Fruit fly (Drosophila melanogaster): ENCODE measurements around the gene CG11000.

DNA sequence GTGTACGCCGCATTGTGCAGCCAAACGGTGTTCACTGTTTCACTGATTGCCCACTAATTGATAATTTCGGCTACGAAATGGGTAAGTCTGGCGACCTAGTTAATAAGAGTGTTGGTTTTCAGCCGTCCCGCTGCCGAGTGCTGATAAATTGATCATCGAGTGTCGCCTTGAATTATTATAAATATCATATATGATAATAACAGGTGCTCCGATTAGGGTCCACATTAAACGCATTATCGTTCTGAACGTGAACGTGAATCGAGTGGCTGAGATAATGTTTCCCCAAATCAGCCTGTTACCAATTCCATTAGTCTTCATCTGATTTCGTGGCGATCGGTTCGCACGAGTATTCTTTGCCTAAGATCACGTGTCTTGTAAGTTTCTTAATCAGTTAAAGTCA lies 39.2 kb downstream of the CG11000 start:
- TF ChIP-seq CG1620 (GFP tag; optimal IDR thresholded peaks at IDR 0.05) (no peak), Mnt (GFP tag; optimal IDR thresholded peaks at IDR 0.05) (no peak), cnc (optimal IDR thresholded peaks at IDR 0.05) (no peak), toe (GFP tag; optimal IDR thresholded peaks at IDR 0.05) (no peak), tj (GFP tag; optimal IDR thresholded peaks at IDR 0.05) (no peak), kay (GFP tag; ENCODE audit: borderline replicate concordance) (no peak), CG14711 (tag; optimal IDR thresholded peaks at IDR 0.05) (no peak), bab1 (GFP tag; optimal IDR thresholded peaks at IDR 0.05) (no peak), CG7045 (GFP tag; optimal IDR thresholded peaks at IDR 0.05) (no peak), Hr96 (GFP tag; optimal IDR thresholded peaks at IDR 0.05) (no peak), cic (GFP tag; optimal IDR thresholded peaks at IDR 0.05) (no peak), ovo (GFP tag; optimal IDR thresholded peaks at IDR 0.05) (no peak), CG5204 (GFP tag; optimal IDR thresholded peaks at IDR 0.05) (no peak)

All from whole organism, adult.